Fruit fly (Drosophila melanogaster): ENCODE results near the gene Trf4-2.

DNA sequence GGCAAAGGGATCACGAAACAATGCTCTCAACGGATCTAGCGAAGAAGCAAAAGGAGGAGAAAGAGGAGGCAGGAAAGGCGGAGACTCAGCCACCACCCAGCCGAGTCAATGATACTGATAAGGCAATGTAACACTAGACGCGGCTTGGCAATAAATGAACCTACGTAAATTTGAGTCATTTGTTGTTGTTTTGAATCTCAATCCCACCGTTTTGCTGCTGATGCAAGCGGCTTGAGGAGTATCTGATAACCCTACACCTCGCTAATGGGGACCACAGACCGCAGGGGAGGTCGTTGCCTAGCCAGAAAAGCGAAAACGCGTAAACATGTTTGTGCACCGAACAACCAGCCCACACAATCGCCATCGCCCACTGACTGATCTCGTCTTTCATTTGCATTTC, 46.4 kb upstream of the Trf4-2 start:
- TF ChIP-seq CG14711 (tag; optimal IDR thresholded peaks at IDR 0.05) (no peak), toe (GFP tag; optimal IDR thresholded peaks at IDR 0.05) (no peak), kay (GFP tag; ENCODE audit: borderline replicate concordance) (no peak), Mnt (GFP tag; optimal IDR thresholded peaks at IDR 0.05) (no peak), CG7045 (GFP tag; optimal IDR thresholded peaks at IDR 0.05) (no peak), ovo (GFP tag; optimal IDR thresholded peaks at IDR 0.05) (no peak), CG11617 (GFP tag; optimal IDR thresholded peaks at IDR 0.05) (no peak), CG33017 (tag; optimal IDR thresholded peaks at IDR 0.05) (no peak), cic (GFP tag; optimal IDR thresholded peaks at IDR 0.05) (no peak)
